Fruit fly (Drosophila melanogaster) whole organism, embryonic: ENCODE results near the gene Cyp303a1.

Experiments
- Blimp-1 ChIP-seq: fragments of 200-800 bp; sonication (Bioruptor generic); optimal IDR thresholded peaks from 3 replicates; lab custom pipeline; 2018; ENCODE audit warnings: missing biosample characterization, missing genetic modification characterization, mild to moderate bottlenecking, moderate library complexity, missing genetic modification reagents
- CG10147 ChIP-seq: fragments of 200-800 bp; sonication (Bioruptor generic); optimal IDR thresholded peaks from 2 replicates; lab custom pipeline; 2019; ENCODE audit warnings: missing biosample characterization, mild to moderate bottlenecking, missing genetic modification characterization, moderate library complexity
- CG17361 ChIP-seq: fragments of 200-800 bp; sonication (Bioruptor generic); IDR thresholded peaks from 3 replicates; pipeline ENCODE4 v1.3.6; 2022; ENCODE audit warnings: missing biosample characterization, missing genetic modification characterization
- CG17802 ChIP-seq: fragments of 200-800 bp; sonication (Bioruptor generic); optimal IDR thresholded peaks from 2 replicates; lab custom pipeline; 2018; ENCODE audit warnings: missing biosample characterization, mild to moderate bottlenecking, missing genetic modification characterization, moderate library complexity
- CG2129 ChIP-seq: fragments of 200-800 bp; sonication (Bioruptor generic); IDR thresholded peaks from 2 replicates; pipeline ENCODE4 v1.3.6; 2022; ENCODE audit warnings: missing biosample characterization, missing genetic modification characterization; ENCODE audit not compliant: partially characterized antibody
- CG2678 ChIP-seq: fragments of 200-800 bp; sonication (Bioruptor generic); optimal IDR thresholded peaks from 3 replicates; lab custom pipeline; 2019; ENCODE audit warnings: missing biosample characterization, mild to moderate bottlenecking, missing genetic modification characterization, moderate library complexity
- CG30020 ChIP-seq: fragments of 200-800 bp; optimal IDR thresholded peaks from 2 replicates; lab custom pipeline; 2019; ENCODE audit warnings: missing biosample characterization, mild to moderate bottlenecking, missing genetic modification characterization, moderate library complexity
- CG32767 ChIP-seq: fragments of 200-800 bp; sonication (Bioruptor generic); IDR thresholded peaks from 2 replicates; pipeline ENCODE4 v1.3.6; 2022; ENCODE audit warnings: missing biosample characterization, missing genetic modification characterization
- CG32772 ChIP-seq: fragments of 200-800 bp; sonication (Bioruptor generic); IDR thresholded peaks from 2 replicates; pipeline ENCODE4 v1.3.6; 2022; ENCODE audit warnings: missing biosample characterization, missing genetic modification characterization
- CG34224 ChIP-seq: fragments of 200-800 bp; sonication (Bioruptor generic); IDR thresholded peaks from 3 replicates; pipeline ENCODE4 v1.3.6; 2022; ENCODE audit warnings: missing biosample characterization, missing genetic modification characterization; ENCODE audit not compliant: partially characterized antibody
- CG4328 ChIP-seq: fragments of 200-800 bp; sonication (Bioruptor generic); optimal IDR thresholded peaks from 3 replicates; lab custom pipeline; 2017; ENCODE audit warnings: missing biosample characterization, missing genetic modification reagents, missing genetic modification characterization
- CG6765 ChIP-seq: fragments of 200-800 bp; sonication (Bioruptor generic); optimal IDR thresholded peaks from 3 replicates; lab custom pipeline; 2017; ENCODE audit warnings: missing biosample characterization, mild to moderate bottlenecking, missing genetic modification characterization
- CG6791 ChIP-seq: fragments of 200-800 bp; sonication (Bioruptor generic); IDR thresholded peaks from 3 replicates; pipeline ENCODE4 v1.3.6; 2022; ENCODE audit warnings: missing biosample characterization, missing genetic modification characterization; ENCODE audit not compliant: partially characterized antibody
- CG8924 ChIP-seq: fragments of 200-800 bp; optimal IDR thresholded peaks from 3 replicates; lab custom pipeline; 2019; ENCODE audit warnings: missing biosample characterization, mild to moderate bottlenecking, missing genetic modification characterization, moderate library complexity
- CG8944 ChIP-seq: fragments of 200-800 bp; sonication (Bioruptor generic); optimal IDR thresholded peaks from 3 replicates; lab custom pipeline; 2016; ENCODE audit warnings: missing biosample characterization, missing genetic modification characterization
- CG9609 ChIP-seq: fragments of 200-800 bp; sonication (Bioruptor generic); optimal IDR thresholded peaks from 3 replicates; lab custom pipeline; 2016; ENCODE audit warnings: missing biosample characterization, missing genetic modification characterization
- CTCF ChIP-seq: fragments of 200-800 bp; sonication (Bioruptor generic); optimal IDR thresholded peaks from 2 replicates; lab custom pipeline; 2017; ENCODE audit warnings: missing biosample characterization, mild to moderate bottlenecking, missing genetic modification characterization, moderate library complexity
- Dref ChIP-seq: fragments of 200-800 bp; sonication (Bioruptor generic); IDR thresholded peaks from 2 replicates; pipeline ENCODE4 v1.3.6; 2022; ENCODE audit warnings: missing biosample characterization, missing genetic modification characterization
- Fer1 ChIP-seq: fragments of 200-800 bp; sonication (Bioruptor generic); optimal IDR thresholded peaks from 2 replicates; lab custom pipeline; 2017; ENCODE audit warnings: missing biosample characterization, mild to moderate bottlenecking, missing genetic modification characterization
- Fer3 ChIP-seq: fragments of 200-800 bp; sonication (Bioruptor generic); optimal IDR thresholded peaks from 2 replicates; lab custom pipeline; 2018; ENCODE audit warnings: missing biosample characterization, mild to moderate bottlenecking, missing genetic modification characterization, moderate library complexity
- H2.0 ChIP-seq: fragments of 200-800 bp; sonication (Bioruptor generic); IDR thresholded peaks from 2 replicates; pipeline ENCODE4 v1.3.6; 2022; ENCODE audit warnings: missing biosample characterization, missing genetic modification characterization
- Hey ChIP-seq: fragments of 200-800 bp; sonication (Bioruptor generic); optimal IDR thresholded peaks from 3 replicates; lab custom pipeline; 2018; ENCODE audit warnings: missing biosample characterization, mild to moderate bottlenecking, missing genetic modification characterization
- Jarid2 ChIP-seq: fragments of 200-800 bp; sonication (Bioruptor generic); optimal IDR thresholded peaks from 3 replicates; lab custom pipeline; 2017; ENCODE audit warnings: mild to moderate bottlenecking, missing biosample characterization, missing genetic modification reagents, missing genetic modification characterization
- MTF-1 ChIP-seq: fragments of 200-800 bp; sonication (Bioruptor generic); optimal IDR thresholded peaks from 2 replicates; lab custom pipeline; 2018; ENCODE audit warnings: missing biosample characterization, mild to moderate bottlenecking, missing genetic modification characterization, borderline replicate concordance
- NC2α ChIP-seq: fragments of 200-800 bp; sonication (Bioruptor generic); optimal IDR thresholded peaks from 2 replicates; lab custom pipeline; 2016; ENCODE audit warnings: missing biosample characterization, missing genetic modification characterization
- Xrp1 ChIP-seq: fragments of 200-800 bp; sonication (Bioruptor generic); IDR thresholded peaks from 2 replicates; pipeline ENCODE4 v1.3.6; 2022; ENCODE audit warnings: missing biosample characterization, missing genetic modification characterization
- ab ChIP-seq: fragments of 200-800 bp; sonication (Bioruptor generic); optimal IDR thresholded peaks from 2 replicates; lab custom pipeline; 2016; ENCODE audit warnings: missing biosample characterization, missing genetic modification characterization
- ase ChIP-seq: fragments of 200-800 bp; sonication (Bioruptor generic); IDR thresholded peaks from 3 replicates; pipeline ENCODE4 v1.3.6; 2022; ENCODE audit warnings: missing biosample characterization, missing genetic modification characterization
- bcd ChIP-seq: fragments of 200-800 bp; sonication (Bioruptor generic); optimal IDR thresholded peaks from 2 replicates; lab custom pipeline; 2017; ENCODE audit warnings: missing biosample characterization, mild to moderate bottlenecking, missing genetic modification characterization
- bigmax ChIP-seq: fragments of 200-800 bp; sonication (Bioruptor generic); optimal IDR thresholded peaks from 2 replicates; lab custom pipeline; 2018; ENCODE audit warnings: missing biosample characterization, mild to moderate bottlenecking, missing genetic modification characterization
- br ChIP-seq: fragments of >200 bp; optimal IDR thresholded peaks from 2 replicates; lab custom pipeline; 2017
- btn ChIP-seq: fragments of 200-800 bp; sonication (Bioruptor generic); optimal IDR thresholded peaks from 2 replicates; lab custom pipeline; 2016; ENCODE audit warnings: missing biosample characterization, missing genetic modification characterization
- crc ChIP-seq: fragments of 200-800 bp; sonication (Bioruptor generic); optimal IDR thresholded peaks from 2 replicates; lab custom pipeline; 2016; ENCODE audit warnings: missing biosample characterization, missing genetic modification characterization
- da ChIP-seq: fragments of 200-800 bp; sonication (Bioruptor generic); optimal IDR thresholded peaks from 2 replicates; lab custom pipeline; 2016; ENCODE audit warnings: missing biosample characterization, missing genetic modification characterization
- dpn ChIP-seq, 2 experiments: fragments of 200-800 bp; sonication (Bioruptor generic); optimal IDR thresholded peaks; 3 replicates each; lab custom pipeline; 2016; ENCODE audit warnings: missing biosample characterization in 2 of 2, missing genetic modification characterization in 2 of 2
- dysf ChIP-seq: fragments of 200-800 bp; sonication (Bioruptor generic); IDR thresholded peaks from 3 replicates; pipeline ENCODE4 v1.3.6; 2022; ENCODE audit warnings: missing biosample characterization, missing genetic modification characterization
- fd64A ChIP-seq: fragments of 200-800 bp; sonication (Bioruptor generic); optimal IDR thresholded peaks from 3 replicates; lab custom pipeline; 2018; ENCODE audit warnings: missing biosample characterization, mild to moderate bottlenecking, missing genetic modification characterization
- ftz-f1 ChIP-seq: fragments of 200-800 bp; sonication (Bioruptor generic); optimal IDR thresholded peaks from 2 replicates; lab custom pipeline; 2016; ENCODE audit warnings: missing biosample characterization, missing genetic modification characterization
- hkb ChIP-seq, 2 experiments: fragments of 200-800 bp in 1 of 2; fragments of >200 bp in 1 of 2; sonication (Bioruptor generic) in 1 of 2; IDR thresholded peaks in 1 of 2; optimal IDR thresholded peaks in 1 of 2; 2 replicates each; pipeline versions ENCODE4 v1.3.6 to Lab custom; 2017 to 2022; ENCODE audit warnings: missing biosample characterization in 1 of 2, missing genetic modification characterization in 1 of 2
- inv ChIP-seq: fragments of 200-800 bp; sonication (Bioruptor generic); IDR thresholded peaks from 2 replicates; pipeline ENCODE4 v1.3.6; 2022; ENCODE audit warnings: missing biosample characterization, missing genetic modification characterization; ENCODE audit not compliant: partially characterized antibody
- ken ChIP-seq: fragments of 200-800 bp; sonication (Bioruptor generic); IDR thresholded peaks from 3 replicates; pipeline ENCODE4 v1.3.6; 2022; ENCODE audit warnings: missing biosample characterization, missing genetic modification characterization
- kni ChIP-seq: fragments of 200-800 bp; sonication (Bioruptor generic); optimal IDR thresholded peaks from 3 replicates; lab custom pipeline; 2017; ENCODE audit warnings: mild to moderate bottlenecking, missing biosample characterization, missing genetic modification reagents, missing genetic modification characterization
- nom ChIP-seq: fragments of 200-800 bp; sonication (Bioruptor generic); optimal IDR thresholded peaks from 2 replicates; lab custom pipeline; 2017; ENCODE audit warnings: missing biosample characterization, missing genetic modification characterization, mild to moderate bottlenecking, moderate library complexity, missing genetic modification reagents
- oc ChIP-seq: fragments of 200-800 bp; sonication (Bioruptor generic); optimal IDR thresholded peaks from 2 replicates; lab custom pipeline; 2018; ENCODE audit warnings: missing biosample characterization, mild to moderate bottlenecking, missing genetic modification characterization, moderate library complexity
- org-1 ChIP-seq: fragments of 200-800 bp; sonication (Bioruptor generic); optimal IDR thresholded peaks from 2 replicates; lab custom pipeline; 2017; ENCODE audit warnings: missing biosample characterization, missing genetic modification characterization
- peb ChIP-seq: fragments of 200-800 bp; sonication (Bioruptor generic); IDR thresholded peaks from 2 replicates; pipeline ENCODE4 v1.3.6; 2022; ENCODE audit warnings: missing biosample characterization, missing genetic modification characterization
- pzg ChIP-seq: fragments of 200-800 bp; sonication (Bioruptor generic); optimal IDR thresholded peaks from 3 replicates; lab custom pipeline; 2018; ENCODE audit warnings: missing biosample characterization, mild to moderate bottlenecking, missing genetic modification characterization, moderate library complexity
- sens ChIP-seq: fragments of 200-800 bp; sonication (Bioruptor generic); peaks from one replicate; lab custom pipeline; 2016; ENCODE audit warnings: missing biosample characterization, missing genetic modification characterization
- wdn ChIP-seq: fragments of 200-800 bp; sonication (Bioruptor generic); IDR thresholded peaks from 2 replicates; pipeline ENCODE4 v1.3.6; 2022; ENCODE audit warnings: missing biosample characterization, missing genetic modification characterization
- wor ChIP-seq: fragments of 200-800 bp; sonication (Bioruptor generic); IDR thresholded peaks from 2 replicates; pipeline ENCODE4 v1.3.6; 2022; ENCODE audit warnings: missing biosample characterization, missing genetic modification characterization
- zen ChIP-seq: fragments of 200-800 bp; sonication (Bioruptor generic); optimal IDR thresholded peaks from 3 replicates; lab custom pipeline; 2018; ENCODE audit warnings: missing biosample characterization, mild to moderate bottlenecking, missing genetic modification characterization, moderate library complexity

The Cyp303a1 gene

DNA sequence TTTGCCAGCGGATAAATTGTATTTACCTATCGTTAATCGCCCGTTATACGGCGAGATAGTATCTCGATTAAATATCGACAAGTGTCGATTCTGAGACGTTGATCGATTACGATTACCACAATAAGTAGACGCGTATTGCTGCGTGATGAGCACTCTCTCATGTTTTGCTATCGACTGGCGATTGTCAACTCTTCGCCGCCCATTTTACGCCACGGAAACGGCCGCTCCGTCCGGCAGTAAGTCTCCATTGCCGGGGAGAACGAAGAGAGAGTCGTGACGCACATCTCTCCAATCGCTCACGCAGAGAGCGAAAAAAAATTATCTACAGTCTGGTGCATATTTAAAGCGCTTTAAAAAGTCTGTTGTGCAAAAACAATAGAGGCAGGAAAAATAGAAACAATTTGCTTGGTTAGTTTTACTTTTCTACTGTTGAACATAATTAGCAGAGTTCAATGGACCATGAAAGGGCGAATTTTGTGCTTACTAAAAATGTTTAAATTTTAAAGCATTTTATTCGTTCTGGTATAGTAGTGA lies 42.3 kb upstream of the Cyp303a1 start, which contains the start of gene CG46309 (continued):
- no peak for TF ChIP-seq hkb (optimal IDR thresholded peaks at IDR 0.05; lab: Kevin White, UChicago)
- 0 out of 2 replicates have a peak, but pooled peaks have one; percentile 14 for TF ChIP-seq hkb (GFP tag; IDR thresholded peaks at IDR 0.05; lab: Robert Waterston, UW)
- TF ChIP-seq CG9609: no peak
- no peak; the same call in 2 of the 3 replicates for TF ChIP-seq dysf (GFP tag; lab: Robert Waterston, UW)
- TF ChIP-seq bigmax: no peak
- TF ChIP-seq dpn (GFP tag; optimal IDR thresholded peaks at IDR 0.05; lab: Kevin White, UChicago): peak; percentile 1 to 49
- TF ChIP-seq CG8944 (GFP tag; lab: Kevin White, UChicago): no peak
- TF ChIP-seq MTF-1 (GFP tag; lab: Kevin White, UChicago): no peak
- no peak for TF ChIP-seq CG30020 (tag; lab: Kevin White, UChicago)
- no peak for TF ChIP-seq fd64A
- TF ChIP-seq wor (GFP tag; lab: Robert Waterston, UW): no peak
- TF ChIP-seq H2.0 (GFP tag; lab: Robert Waterston, UW): no peak
- TF ChIP-seq da (GFP tag; lab: Kevin White, UChicago): no peak
- TF ChIP-seq zen: no peak
- TF ChIP-seq peb (GFP tag; lab: Robert Waterston, UW): no peak
- no peak for TF ChIP-seq CG32772 (GFP tag; lab: Robert Waterston, UW)
- no peak for TF ChIP-seq bcd (GFP tag; lab: Kevin White, UChicago)
- no peak for TF ChIP-seq CG32767 (GFP tag; lab: Robert Waterston, UW)
- no peak for TF ChIP-seq CG4328 (GFP tag; lab: Kevin White, UChicago)
- peak; percentile 38 for TF ChIP-seq crc
- peak; percentile 96 for TF ChIP-seq CG6791 (GFP tag; lab: Robert Waterston, UW)
- TF ChIP-seq CG8924 (tag; lab: Kevin White, UChicago): peak; percentile 64
- no peak for TF ChIP-seq CG2678 (tag; lab: Kevin White, UChicago)
- TF ChIP-seq Fer3 (tag; lab: Kevin White, UChicago): peak; percentile 12
- no peak for TF ChIP-seq kni (GFP tag; lab: Kevin White, UChicago)
- peak; percentile 85 for TF ChIP-seq sens (GFP tag; lab: Kevin White, UChicago)
- TF ChIP-seq CG34224 (GFP tag; lab: Robert Waterston, UW): peak; percentile 96
- TF ChIP-seq pzg (GFP tag; lab: Kevin White, UChicago): peak; percentile 25
- no peak for TF ChIP-seq CTCF (GFP tag; lab: Kevin White, UChicago)
- TF ChIP-seq org-1 (GFP tag; lab: Kevin White, UChicago): no peak
- TF ChIP-seq CG6765 (GFP tag; lab: Kevin White, UChicago): peak; percentile 17
- no peak for TF ChIP-seq Blimp-1 (GFP tag; lab: Kevin White, UChicago)
- peak; percentile 75 for TF ChIP-seq Jarid2 (GFP tag; lab: Kevin White, UChicago)
- no peak; the same call in 2 of the 3 replicates for TF ChIP-seq CG17361
- no peak for TF ChIP-seq br (lab: Kevin White, UChicago)
- peak; percentile 71 for TF ChIP-seq inv
- peak; percentile 33 for TF ChIP-seq CG2129 (GFP tag; lab: Robert Waterston, UW)
- no peak for TF ChIP-seq ken (GFP tag; lab: Robert Waterston, UW)
- no peak for TF ChIP-seq btn (GFP tag; lab: Kevin White, UChicago)
- no peak for TF ChIP-seq ab (GFP tag; lab: Kevin White, UChicago)
- no peak for TF ChIP-seq ase (GFP tag; lab: Robert Waterston, UW)
- no peak for TF ChIP-seq ftz-f1 (GFP tag; lab: Kevin White, UChicago)
- no peak for TF ChIP-seq Hey (tag; lab: Kevin White, UChicago)
- TF ChIP-seq Dref (GFP tag; lab: Robert Waterston, UW): peak; percentile 75; the same call in 1 of the 2 replicates
- no peak for TF ChIP-seq NC2α (GFP tag; lab: Kevin White, UChicago)
- TF ChIP-seq CG10147: no peak
- peak; percentile 17 for TF ChIP-seq nom
- peak; percentile 44; the same call in 1 of the 2 replicates for TF ChIP-seq Xrp1 (GFP tag; lab: Robert Waterston, UW)
- no peak for TF ChIP-seq wdn
- no peak for TF ChIP-seq oc (tag; lab: Kevin White, UChicago)
- no peak for TF ChIP-seq CG17802 (tag; lab: Kevin White, UChicago)
- TF ChIP-seq Fer1: peak; percentile 43
